Fruit fly (Drosophila melanogaster): ENCODE measurements around the gene CG6785.

dm6 chr2L:12081118-12081665, 36.2 kb upstream of the CG6785 start:
- TF ChIP-seq h (optimal IDR thresholded peaks at IDR 0.05) (no peak), psq (optimal IDR thresholded peaks at IDR 0.05) (no peak), insv (optimal IDR thresholded peaks at IDR 0.05) (no peak), Sin3A (optimal IDR thresholded peaks at IDR 0.05) (no peak)

Measured in Kc167 (cell line).